Worm (Caenorhabditis elegans) whole organism, young adult: ENCODE data around the gene R05F9.11.

Experiments
- B0019.2 ChIP-seq: fragments of 200-800 bp; sonication (Bioruptor generic); conservative IDR thresholded peaks from 2 replicates; pipeline ENCODE4 v1.3.6; 2022; ENCODE audit warnings: missing genetic modification reagents, missing genetic modification characterization, missing compliant biosample characterization
- B0035.1 ChIP-seq: sonication (generic microtip); optimal IDR thresholded peaks from 2 replicates; lab custom pipeline; 2016; ENCODE audit warnings: missing genetic modification characterization, mild to moderate bottlenecking, missing compliant biosample characterization, missing genotype, missing genetic modification reagents
- B0261.1 ChIP-seq: sonication (generic microtip); optimal IDR thresholded peaks from 2 replicates; lab custom pipeline; 2016; ENCODE audit warnings: mild to moderate bottlenecking, missing genetic modification characterization, moderate library complexity, missing compliant biosample characterization
- C06A6.2 ChIP-seq: fragments of 200-800 bp; sonication (Bioruptor generic); conservative IDR thresholded peaks from 2 replicates; pipeline ENCODE4 v1.3.6; 2022; ENCODE audit warnings: missing genetic modification characterization, missing compliant biosample characterization
- C17E4.6 ChIP-seq: fragments of 200-800 bp; sonication (Bioruptor generic); IDR thresholded peaks from 2 replicates; pipeline ENCODE4 v1.3.6; 2022; ENCODE audit warnings: missing genetic modification reagents, missing genetic modification characterization, missing compliant biosample characterization
- D2030.7 ChIP-seq: fragments of 200-800 bp; sonication (Bioruptor generic); IDR thresholded peaks from 2 replicates; pipeline ENCODE4 v1.3.6; 2022; ENCODE audit warnings: missing genetic modification reagents, missing genetic modification characterization, missing compliant biosample characterization
- F22D6.2 ChIP-seq: sonication (generic microtip); optimal IDR thresholded peaks from 2 replicates; lab custom pipeline; 2016; ENCODE audit warnings: mild to moderate bottlenecking, missing genetic modification characterization, missing compliant biosample characterization
- F37B4.10 ChIP-seq: fragments of 200-800 bp; sonication (Bioruptor generic); IDR thresholded peaks from 2 replicates; pipeline ENCODE4 v1.3.6; 2022; ENCODE audit warnings: missing genetic modification characterization, missing compliant biosample characterization
- F49E8.2 ChIP-seq: sonication (generic microtip); optimal IDR thresholded peaks from 3 replicates; lab custom pipeline; 2017; ENCODE audit warnings: missing genetic modification characterization, mild to moderate bottlenecking, missing compliant biosample characterization, antibody characterized with exemption, moderate library complexity; ENCODE audit not compliant: insufficient read depth
- F57C9.4 ChIP-seq: sonication (generic microtip); optimal IDR thresholded peaks from 2 replicates; lab custom pipeline; 2017; ENCODE audit warnings: mild to moderate bottlenecking, missing genetic modification characterization, missing compliant biosample characterization
- K12H6.12 ChIP-seq: fragments of 200-800 bp; sonication (Bioruptor generic); optimal IDR thresholded peaks from 2 replicates; lab custom pipeline; 2018; ENCODE audit warnings: mild to moderate bottlenecking, missing genetic modification characterization, missing compliant biosample characterization
- Y53F4B.3 ChIP-seq: fragments of 200-800 bp; sonication (Bioruptor generic); IDR thresholded peaks from 2 replicates; pipeline ENCODE4 v1.3.6; 2022; ENCODE audit warnings: missing genetic modification reagents, missing genetic modification characterization, missing compliant biosample characterization
- Y53G8AR.9 ChIP-seq: fragments of 200-800 bp; sonication (Bioruptor generic); conservative IDR thresholded peaks from 2 replicates; pipeline ENCODE4 v1.3.6; 2022; ENCODE audit warnings: missing genetic modification reagents, missing genetic modification characterization, missing compliant biosample characterization
- Y67H2A.10 ChIP-seq: fragments of 200-800 bp; sonication (Bioruptor generic); conservative IDR thresholded peaks from 2 replicates; pipeline ENCODE4 v1.3.6; 2022; ENCODE audit warnings: missing genetic modification reagents, missing genetic modification characterization, missing compliant biosample characterization
- ZK185.1 ChIP-seq: sonication (generic microtip); optimal IDR thresholded peaks from 2 replicates; lab custom pipeline; 2016; ENCODE audit warnings: mild to moderate bottlenecking, missing genetic modification characterization, missing compliant biosample characterization; ENCODE audit not compliant: poor library complexity, severe bottlenecking
- ama-1 ChIP-seq, 3 experiments: fragments of 150-350 bp in 1 of 3; sonication (generic microtip) in 2 of 3; optimal IDR thresholded peaks; 2 replicates each; lab custom pipeline; 2014 to 2018; ENCODE audit warnings: missing biosample characterization in 2 of 3, missing genetic modification characterization in 2 of 3, missing genetic modification reagents in 2 of 3
- atf-7 ChIP-seq: sonication (generic microtip); optimal IDR thresholded peaks from 2 replicates; lab custom pipeline; 2017; ENCODE audit warnings: mild to moderate bottlenecking, missing genetic modification characterization, missing compliant biosample characterization
- attf-5 ChIP-seq: fragments of 200-800 bp; sonication (Bioruptor generic); optimal IDR thresholded peaks from 2 replicates; lab custom pipeline; 2018; ENCODE audit warnings: mild to moderate bottlenecking, missing genetic modification characterization, missing compliant biosample characterization
- ceh-100 ChIP-seq: fragments of 200-800 bp; sonication (Bioruptor generic); IDR thresholded peaks from 2 replicates; pipeline ENCODE4 v1.3.6; 2022; ENCODE audit warnings: missing genetic modification reagents, missing genetic modification characterization, missing compliant biosample characterization
- ceh-58 ChIP-seq: fragments of 200-800 bp; sonication (Bioruptor generic); IDR thresholded peaks from 2 replicates; pipeline ENCODE4 v1.3.6; 2022; ENCODE audit warnings: missing genetic modification characterization, missing compliant biosample characterization
- ceh-91 ChIP-seq: fragments of 200-800 bp; sonication (Bioruptor generic); IDR thresholded peaks from 2 replicates; pipeline ENCODE4 v1.3.6; 2022; ENCODE audit warnings: missing genetic modification reagents, missing genetic modification characterization, missing compliant biosample characterization
- dox-1 ChIP-seq: fragments of 200-800 bp; sonication (Bioruptor generic); IDR thresholded peaks from 2 replicates; pipeline ENCODE4 v1.3.6; 2022; ENCODE audit warnings: missing genetic modification reagents, missing genetic modification characterization, missing compliant biosample characterization
- dpff-1 ChIP-seq: sonication (generic microtip); optimal IDR thresholded peaks from 2 replicates; lab custom pipeline; 2017; ENCODE audit warnings: mild to moderate bottlenecking, missing genetic modification characterization, missing compliant biosample characterization
- dpl-1 ChIP-seq: fragments of 150-350 bp; optimal IDR thresholded peaks from 2 replicates; lab custom pipeline; 2014; ENCODE audit warnings: missing biosample characterization, missing genetic modification reagents, missing genetic modification characterization
- egl-44 ChIP-seq: fragments of 200-800 bp; sonication (Bioruptor generic); IDR thresholded peaks from 2 replicates; pipeline ENCODE4 v1.3.6; 2022; ENCODE audit warnings: missing genetic modification reagents, missing genetic modification characterization, missing compliant biosample characterization
- egrh-3 ChIP-seq: fragments of 200-800 bp; sonication (Bioruptor generic); IDR thresholded peaks from 2 replicates; pipeline ENCODE4 v1.3.6; 2022; ENCODE audit warnings: missing genetic modification reagents, missing genetic modification characterization, missing compliant biosample characterization
- ekl-4 ChIP-seq: fragments of 200-800 bp; sonication (Bioruptor generic); IDR thresholded peaks from 2 replicates; pipeline ENCODE4 v1.3.6; 2022; ENCODE audit warnings: missing genetic modification reagents, missing genetic modification characterization, missing compliant biosample characterization
- ets-4 ChIP-seq: fragments of 200-800 bp; sonication (Bioruptor generic); optimal IDR thresholded peaks from 2 replicates; lab custom pipeline; 2018; ENCODE audit warnings: mild to moderate bottlenecking, missing genetic modification characterization, missing compliant biosample characterization
- him-1 ChIP-seq: sonication (generic microtip); optimal IDR thresholded peaks from 2 replicates; lab custom pipeline; 2016; ENCODE audit warnings: missing genotype, missing genetic modification reagents, missing genetic modification characterization, missing compliant biosample characterization
- hlh-12 ChIP-seq: sonication (generic microtip); optimal IDR thresholded peaks from 2 replicates; lab custom pipeline; 2016; ENCODE audit warnings: missing genetic modification characterization, missing compliant biosample characterization
- hlh-26 ChIP-seq: fragments of 200-800 bp; sonication (Bioruptor generic); conservative IDR thresholded peaks from 2 replicates; pipeline ENCODE4 v1.3.6; 2022; ENCODE audit warnings: missing genetic modification reagents, missing genetic modification characterization, missing compliant biosample characterization
- hrde-1 ChIP-seq: sonication (generic microtip); optimal IDR thresholded peaks from 2 replicates; lab custom pipeline; 2016; ENCODE audit warnings: missing genetic modification characterization, mild to moderate bottlenecking, missing compliant biosample characterization, moderate library complexity, missing genotype, missing genetic modification reagents, borderline replicate concordance
- let-607 ChIP-seq, 2 experiments: fragments of 200-800 bp in 1 of 2; sonication (Bioruptor generic) in 1 of 2; sonication (generic microtip) in 1 of 2; optimal IDR thresholded peaks; 2 replicates each; lab custom pipeline; 2016 to 2018; ENCODE audit warnings: mild to moderate bottlenecking in 2 of 2, missing compliant biosample characterization in 2 of 2, missing genetic modification characterization in 2 of 2, moderate library complexity in 2 of 2, missing genotype in 1 of 2
- lin-40 ChIP-seq: sonication (generic microtip); optimal IDR thresholded peaks from 2 replicates; lab custom pipeline; 2016; ENCODE audit warnings: missing genetic modification characterization, mild to moderate bottlenecking, missing compliant biosample characterization, missing genotype, missing genetic modification reagents
- mcd-1 ChIP-seq: fragments of 200-800 bp; sonication (Bioruptor generic); IDR thresholded peaks from 2 replicates; pipeline ENCODE4 v1.3.6; 2022; ENCODE audit warnings: missing genetic modification reagents, missing genetic modification characterization, missing compliant biosample characterization
- mel-28 ChIP-seq: sonication (generic microtip); optimal IDR thresholded peaks from 2 replicates; lab custom pipeline; 2016; ENCODE audit warnings: borderline replicate concordance, mild to moderate bottlenecking, missing genetic modification characterization, missing compliant biosample characterization
- nfya-1 ChIP-seq: sonication (generic microtip); optimal IDR thresholded peaks from 2 replicates; lab custom pipeline; 2017; ENCODE audit warnings: antibody characterized with exemption, missing compliant biosample characterization, missing genetic modification characterization, borderline replicate concordance; ENCODE audit not compliant: insufficient read depth
- nfya-2 ChIP-seq: fragments of 200-800 bp; sonication (Bioruptor generic); IDR thresholded peaks from 2 replicates; pipeline ENCODE4 v1.3.6; 2022; ENCODE audit warnings: missing genetic modification reagents, missing genetic modification characterization, missing compliant biosample characterization
- nhr-179 ChIP-seq: sonication (generic microtip); optimal IDR thresholded peaks from 2 replicates; lab custom pipeline; 2016; ENCODE audit warnings: mild to moderate bottlenecking, missing genetic modification characterization, missing compliant biosample characterization
- nhr-27 ChIP-seq: fragments of 200-800 bp; sonication (Bioruptor generic); optimal IDR thresholded peaks from 2 replicates; lab custom pipeline; 2018; ENCODE audit warnings: mild to moderate bottlenecking, missing genetic modification characterization, moderate library complexity, missing compliant biosample characterization
- rcor-1 ChIP-seq: fragments of 200-800 bp; sonication (Bioruptor generic); IDR thresholded peaks from 2 replicates; pipeline ENCODE4 v1.3.6; 2022; ENCODE audit warnings: missing genetic modification reagents, missing genetic modification characterization, missing compliant biosample characterization
- rec-8 ChIP-seq, 2 experiments: sonication (generic microtip); optimal IDR thresholded peaks; 2 replicates each; lab custom pipeline; 2016; ENCODE audit warnings: mild to moderate bottlenecking in 2 of 2, missing genetic modification characterization in 2 of 2, missing genetic modification reagents in 2 of 2, missing genotype in 2 of 2, missing biosample characterization in 1 of 2, missing compliant biosample characterization in 1 of 2, moderate library complexity in 1 of 2
- snpc-1.1 ChIP-seq: sonication (generic microtip); optimal IDR thresholded peaks from 2 replicates; lab custom pipeline; 2017; ENCODE audit warnings: missing genetic modification characterization, mild to moderate bottlenecking, missing compliant biosample characterization, antibody characterized with exemption, moderate library complexity, missing genotype, missing genetic modification reagents; ENCODE audit not compliant: insufficient read depth
- tlf-1 ChIP-seq: fragments of 200-800 bp; sonication (Bioruptor generic); optimal IDR thresholded peaks from 2 replicates; lab custom pipeline; 2018; ENCODE audit warnings: mild to moderate bottlenecking, missing genetic modification characterization, missing compliant biosample characterization
- ztf-22 ChIP-seq: fragments of 200-800 bp; sonication (Bioruptor generic); optimal IDR thresholded peaks from 2 replicates; lab custom pipeline; 2018; ENCODE audit warnings: mild to moderate bottlenecking, missing genetic modification characterization, moderate library complexity, missing compliant biosample characterization
- ztf-28 ChIP-seq: fragments of 200-800 bp; sonication (Bioruptor generic); IDR thresholded peaks from 2 replicates; pipeline ENCODE4 v1.3.6; 2022; ENCODE audit warnings: missing genetic modification reagents, missing genetic modification characterization, missing compliant biosample characterization
- ztf-3 ChIP-seq: fragments of 200-800 bp; sonication (Bioruptor generic); optimal IDR thresholded peaks from 2 replicates; lab custom pipeline; 2018; ENCODE audit warnings: mild to moderate bottlenecking, missing genetic modification characterization, missing compliant biosample characterization

The R05F9.11 gene

DNA sequence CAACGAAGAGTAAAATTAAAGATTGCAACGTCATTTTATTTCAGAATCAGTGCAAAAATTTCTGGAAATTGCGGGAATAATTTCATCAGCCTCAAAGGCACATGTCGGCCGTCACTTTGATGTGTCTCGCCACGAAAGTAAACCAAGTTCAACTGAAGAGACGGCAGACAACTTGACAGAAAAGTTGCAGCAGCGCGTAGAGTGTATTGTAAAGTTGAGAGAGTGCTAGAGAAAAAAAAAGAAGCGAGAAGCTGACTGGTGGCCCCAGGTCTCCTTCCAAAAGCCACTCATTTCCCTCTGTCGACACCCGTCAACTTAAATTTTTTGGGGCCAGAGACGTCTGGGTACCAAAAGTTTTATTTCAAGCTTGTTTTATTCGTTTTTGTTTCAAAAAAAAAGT is 9.7 kb downstream of the R05F9.11 start (continued):
- TF ChIP-seq B0261.1 (tag; lab: Kevin White, UChicago) (no peak), ceh-100 (GFP tag; lab: Robert Waterston, UW) (no peak), hlh-26 (no peak), tlf-1 (peak; percentile 46), ztf-3 (GFP tag; lab: Kevin White, UChicago) (no peak), egl-44 (GFP tag; lab: Robert Waterston, UW) (no peak), hrde-1 (no peak), F57C9.4 (tag; lab: Kevin White, UChicago) (no peak), K12H6.12 (tag; lab: Kevin White, UChicago) (peak; percentile 7), mel-28 (tag; lab: Kevin White, UChicago) (no peak), Y53G8AR.9 (no peak), F22D6.2 (tag; lab: Kevin White, UChicago) (no peak), ZK185.1 (tag; lab: Kevin White, UChicago) (peak; percentile 58), dox-1 (GFP tag; lab: Robert Waterston, UW) (peak; percentile 73), B0019.2 (no peak), ama-1 (optimal IDR thresholded peaks at IDR 0.05; lab: Kevin White, UChicago) (no peak), ama-1 (GFP tag; optimal IDR thresholded peaks at IDR 0.05; lab: Kevin White, UChicago) (no peak), him-1 (tag; lab: Kevin White, UChicago) (no peak), ztf-28 (GFP tag; lab: Robert Waterston, UW) (no peak), nfya-2 (no peak), C06A6.2 (GFP tag; lab: Robert Waterston, UW) (no peak), D2030.7 (GFP tag; lab: Robert Waterston, UW) (peak; percentile 69), F49E8.2 (tag; lab: Kevin White, UChicago) (peak; percentile 44), ceh-91 (GFP tag; lab: Robert Waterston, UW) (peak; percentile 39; the same call in 1 of the 2 replicates), ztf-22 (GFP tag; lab: Kevin White, UChicago) (no peak), rec-8 (tag; optimal IDR thresholded peaks at IDR 0.05; lab: Kevin White, UChicago) (no peak), nfya-1 (tag; lab: Kevin White, UChicago) (no peak), nhr-27 (tag; lab: Kevin White, UChicago) (no peak), let-607 (tag; optimal IDR thresholded peaks at IDR 0.05; lab: Kevin White, UChicago) (no peak), hlh-12 (tag; lab: Kevin White, UChicago) (no peak), F37B4.10 (GFP tag; lab: Robert Waterston, UW) (no peak), ceh-58 (GFP tag; lab: Robert Waterston, UW) (no peak), nhr-179 (tag; lab: Kevin White, UChicago) (no peak), dpff-1 (tag; lab: Kevin White, UChicago) (no peak), atf-7 (tag; lab: Kevin White, UChicago) (no peak), lin-40 (peak; percentile 24), attf-5 (GFP tag; lab: Kevin White, UChicago) (peak; percentile 40), mcd-1 (GFP tag; lab: Robert Waterston, UW) (peak; percentile 70), ekl-4 (GFP tag; lab: Robert Waterston, UW) (peak; percentile 64), Y67H2A.10 (0 out of 2 replicates have a peak, but pooled peaks have one; percentile 49), B0035.1 (tag; lab: Kevin White, UChicago) (no peak), Y53F4B.3 (GFP tag; lab: Robert Waterston, UW) (no peak), snpc-1.1 (tag; lab: Kevin White, UChicago) (peak; percentile 52), ets-4 (GFP tag; lab: Kevin White, UChicago) (no peak), dpl-1 (GFP tag; lab: Kevin White, UChicago) (peak; percentile 31), C17E4.6 (GFP tag; lab: Robert Waterston, UW) (no peak), egrh-3 (GFP tag; lab: Robert Waterston, UW) (no peak), rcor-1 (GFP tag; lab: Robert Waterston, UW) (peak; percentile 61)
